Worm (Caenorhabditis elegans) whole organism, dauer: ENCODE data around the gene F42C5.9.

Source experiments
- unc-62 ChIP-seq: sonication (generic microtip); optimal IDR thresholded peaks from 2 replicates; lab custom pipeline; 2017; ENCODE audit warnings: missing biosample characterization, missing genetic modification reagents, missing genetic modification characterization

Gene F42C5.9

ce11 chrIV:7276661-7277060, 40.2 kb downstream of the F42C5.9 start, which contains the start of gene C06E4.2:
Gene C06E4.2, plus strand, starts transcription at chrIV:7276961.
- TF ChIP-seq unc-62 = no peak

- TF ChIP-seq unc-62 = no peak
Measured at ce11 chrIV:7274969-7275548, 41.8 kb downstream of the F42C5.9 start.
